Worm (Caenorhabditis elegans) whole organism, L4 larva: Measurements from ENCODE around the gene mca-1.

Source experiments
- aly-2 ChIP-seq: sonication (generic microtip); optimal IDR thresholded peaks from 2 replicates; lab custom pipeline; 2018; ENCODE audit warnings: missing biosample characterization, missing genetic modification characterization
- ama-1 ChIP-seq: fragments of 150-350 bp; optimal IDR thresholded peaks from 2 replicates; lab custom pipeline; 2014; ENCODE audit warnings: inconsistent platforms, mixed read lengths
- lin-13 ChIP-seq: fragments of 150-350 bp; optimal IDR thresholded peaks from 2 replicates; lab custom pipeline; 2014; ENCODE audit warnings: missing biosample characterization, missing genetic modification reagents, missing genetic modification characterization
- nhr-237 ChIP-seq: sonication (generic microtip); optimal IDR thresholded peaks from 2 replicates; lab custom pipeline; 2017; ENCODE audit warnings: missing biosample characterization, missing genetic modification characterization
- skn-1 ChIP-seq: fragments of 150-350 bp; optimal IDR thresholded peaks from 2 replicates; lab custom pipeline; 2014; ENCODE audit warnings: missing biosample characterization, missing genetic modification characterization
- spr-1 ChIP-seq: sonication (generic microtip); optimal IDR thresholded peaks from 2 replicates; lab custom pipeline; 2016; ENCODE audit warnings: mild to moderate bottlenecking, missing genetic modification characterization, missing compliant biosample characterization
- zip-2 ChIP-seq: fragments of 150-350 bp; optimal IDR thresholded peaks from 2 replicates; lab custom pipeline; 2014; ENCODE audit warnings: missing biosample characterization, missing genetic modification characterization

ce11 chrIV:9580021-9580420, 54.7 kb downstream of the mca-1 start, which contains the start of gene npr-2:
- TF ChIP-seq nhr-237 (tag; lab: Kevin White, UChicago) (no peak), skn-1 (no peak), lin-13 (GFP tag; lab: Kevin White, UChicago) (no peak), ama-1 (lab: Kevin White, UChicago) (no peak), zip-2 (tag; lab: Kevin White, UChicago) (no peak), aly-2 (tag; lab: Kevin White, UChicago) (no peak), spr-1 (no peak)
